Worm (Caenorhabditis elegans): ENCODE results near the gene B0304.2.

The B0304.2 gene

DNA sequence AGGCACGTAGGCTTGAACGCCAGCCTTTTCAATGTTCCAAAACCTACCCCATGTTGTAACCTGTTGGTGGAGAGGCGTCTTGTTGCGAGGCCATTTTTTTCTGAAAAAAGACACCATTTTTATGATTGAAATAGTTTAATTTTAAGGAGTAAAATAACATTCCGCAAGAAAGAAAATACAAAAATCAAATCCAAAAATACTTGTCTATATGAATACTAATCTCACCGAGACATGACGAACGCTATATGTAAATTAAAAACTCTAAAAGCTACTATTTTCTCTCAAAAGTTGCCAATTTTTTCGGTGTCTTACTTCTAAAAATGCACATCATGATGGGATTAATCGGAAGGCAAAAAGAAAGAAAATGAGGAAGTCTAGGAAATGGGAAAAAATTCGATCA lies 41.4 kb upstream of the B0304.2 start, which contains the start of gene T05C1.2 (continued):
- TF ChIP-seq atf-7 (tag; optimal IDR thresholded peaks at IDR 0.05), result no peak
- TF ChIP-seq lir-1 (GFP tag; conservative IDR thresholded peaks at IDR 0.05), result no peak
- no peak for TF ChIP-seq F49E8.2 (tag; optimal IDR thresholded peaks at IDR 0.05; ENCODE audit: insufficient read depth)
- no peak for TF ChIP-seq Y79H2A.3 (GFP tag; conservative IDR thresholded peaks at IDR 0.05)
- TF ChIP-seq C17E4.6 (GFP tag; IDR thresholded peaks at IDR 0.05), result no peak
- no peak for TF ChIP-seq K11D2.4 (GFP tag; IDR thresholded peaks at IDR 0.05)

DNA sequence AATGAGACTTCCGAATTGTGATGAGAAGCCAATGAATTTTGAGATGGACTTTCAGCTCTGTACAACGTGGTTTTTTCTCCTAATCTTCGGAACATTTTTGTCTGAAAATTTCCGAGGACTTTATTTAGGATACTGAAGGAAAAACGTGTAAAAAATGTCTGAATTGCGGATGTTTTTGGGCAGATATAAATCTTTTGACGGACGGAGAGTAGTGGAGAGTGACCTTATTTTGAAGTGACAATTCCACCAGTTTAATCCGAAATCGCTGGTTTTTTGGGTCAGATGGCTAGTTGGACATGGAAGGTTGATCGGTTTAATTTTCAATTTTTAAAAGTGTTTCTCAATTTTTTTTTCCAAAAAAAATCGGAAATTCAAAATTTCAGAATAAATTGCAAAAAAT lies 34.1 kb upstream of the B0304.2 start, which contains the start of gene T05C1.3:
T05C1.3 (minus strand) TSS at position 101 of the 400 bp plus-strand sequence.
- TF ChIP-seq attf-3 (GFP tag; conservative IDR thresholded peaks at IDR 0.05), result no peak
- no peak for TF ChIP-seq Y56A3A.18 (GFP tag; IDR thresholded peaks at IDR 0.05)
- TF ChIP-seq hmg-20 (GFP tag; IDR thresholded peaks at IDR 0.05), result no peak
- no peak for TF ChIP-seq lin-54 (GFP tag; optimal IDR thresholded peaks at IDR 0.05)
- TF ChIP-seq B0336.3 (GFP tag; IDR thresholded peaks at IDR 0.05), result no peak
- no peak for TF ChIP-seq rec-8 (tag; optimal IDR thresholded peaks at IDR 0.05)
- no peak for TF ChIP-seq die-1 (tag; optimal IDR thresholded peaks at IDR 0.05)
- no peak for TF ChIP-seq B0019.2 (GFP tag; conservative IDR thresholded peaks at IDR 0.05)
- no peak for TF ChIP-seq snpc-1.1 (tag; optimal IDR thresholded peaks at IDR 0.05; ENCODE audit: insufficient read depth)
- TF ChIP-seq fkh-3 (tag; optimal IDR thresholded peaks at IDR 0.05), result no peak
- TF ChIP-seq nhr-80 (tag; optimal IDR thresholded peaks at IDR 0.05), result no peak

DNA sequence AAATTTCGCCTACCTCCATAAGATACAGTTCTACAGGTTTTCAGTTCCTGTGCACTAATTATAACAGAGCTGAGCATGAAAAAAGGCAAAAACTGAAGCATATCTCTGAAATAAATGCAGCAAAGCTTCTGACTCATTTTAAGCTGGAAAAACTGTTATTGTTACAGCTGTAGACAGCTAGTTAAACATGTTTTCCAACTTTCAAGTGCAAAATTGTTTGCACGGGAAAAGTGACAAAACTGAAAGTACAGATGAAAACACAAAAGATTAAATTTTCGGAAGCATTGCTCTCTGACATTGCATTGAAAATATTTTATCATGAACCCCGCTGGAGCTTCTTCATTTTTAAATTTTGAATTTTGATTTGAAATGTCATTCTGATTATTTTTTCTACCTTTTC lies 32.7 kb upstream of the B0304.2 start, which contains the start of gene T05C1.5:
T05C1.5 (minus strand) TSS at position 101 of the 400 bp plus-strand sequence.
- TF ChIP-seq F57A8.1 (GFP tag; optimal IDR thresholded peaks at IDR 0.05) (no peak), egrh-3 (GFP tag; IDR thresholded peaks at IDR 0.05) (no peak), hmg-1.2 (GFP tag; IDR thresholded peaks at IDR 0.05) (no peak), hrde-1 (tag; optimal IDR thresholded peaks at IDR 0.05; ENCODE audit: borderline replicate concordance) (no peak), F22D6.2 (tag; optimal IDR thresholded peaks at IDR 0.05) (no peak), aptf-3 (GFP tag; IDR thresholded peaks at IDR 0.05) (no peak), sptf-2 (GFP tag; optimal IDR thresholded peaks at IDR 0.05) (no peak), athp-1 (tag; optimal IDR thresholded peaks at IDR 0.05) (no peak), egl-18 (GFP tag; IDR thresholded peaks at IDR 0.05) (no peak), snpc-4 (GFP tag; optimal IDR thresholded peaks at IDR 0.05) (no peak), snpc-4 (tag; optimal IDR thresholded peaks at IDR 0.05) (no peak), nhr-120 (GFP tag; IDR thresholded peaks at IDR 0.05) (no peak), Y53F4B.3 (GFP tag; IDR thresholded peaks at IDR 0.05) (no peak), T26A5.8 (tag; optimal IDR thresholded peaks at IDR 0.05) (no peak), dox-1 (GFP tag; IDR thresholded peaks at IDR 0.05) (no peak), ceh-40 (GFP tag; IDR thresholded peaks at IDR 0.05) (no peak), ets-4 (GFP tag; optimal IDR thresholded peaks at IDR 0.05) (no peak), cebp-2 (GFP tag; IDR thresholded peaks at IDR 0.05) (no peak)

DNA sequence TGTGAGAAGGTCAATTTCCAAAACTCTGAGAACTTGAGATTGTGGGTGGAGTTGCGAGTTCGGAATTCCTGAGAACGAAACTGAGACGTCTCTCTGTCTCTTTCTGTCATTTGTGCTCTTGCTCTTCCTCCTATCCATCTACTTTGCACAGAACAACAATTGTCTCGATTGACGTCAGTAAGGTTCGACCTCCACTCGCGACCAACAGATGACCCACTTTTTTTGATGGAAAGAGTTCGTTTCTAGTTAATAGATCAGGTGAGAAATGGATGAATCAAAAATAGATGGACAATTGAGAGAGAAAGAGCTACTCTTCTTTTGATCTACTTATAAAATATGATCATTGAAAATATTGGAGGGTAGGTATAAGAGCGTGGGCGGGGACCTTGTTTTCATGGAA lies 28.9 kb upstream of the B0304.2 start:
- TF ChIP-seq nhr-179 (tag; optimal IDR thresholded peaks at IDR 0.05) (no peak), hmg-1.2 (GFP tag; IDR thresholded peaks at IDR 0.05) (no peak), sptf-2 (GFP tag; optimal IDR thresholded peaks at IDR 0.05) (no peak), hlh-26 (GFP tag; conservative IDR thresholded peaks at IDR 0.05) (no peak), chd-7 (tag; optimal IDR thresholded peaks at IDR 0.05) (no peak), efl-1 (GFP tag; optimal IDR thresholded peaks at IDR 0.05) (no peak), hmg-20 (GFP tag; IDR thresholded peaks at IDR 0.05) (no peak), C06A6.2 (GFP tag; conservative IDR thresholded peaks at IDR 0.05) (no peak), tbx-9 (tag; optimal IDR thresholded peaks at IDR 0.05; ENCODE audit: borderline replicate concordance) (no peak)
